Fruit fly (Drosophila melanogaster): ENCODE data around the gene CG12011.

Gene CG12011

DNA sequence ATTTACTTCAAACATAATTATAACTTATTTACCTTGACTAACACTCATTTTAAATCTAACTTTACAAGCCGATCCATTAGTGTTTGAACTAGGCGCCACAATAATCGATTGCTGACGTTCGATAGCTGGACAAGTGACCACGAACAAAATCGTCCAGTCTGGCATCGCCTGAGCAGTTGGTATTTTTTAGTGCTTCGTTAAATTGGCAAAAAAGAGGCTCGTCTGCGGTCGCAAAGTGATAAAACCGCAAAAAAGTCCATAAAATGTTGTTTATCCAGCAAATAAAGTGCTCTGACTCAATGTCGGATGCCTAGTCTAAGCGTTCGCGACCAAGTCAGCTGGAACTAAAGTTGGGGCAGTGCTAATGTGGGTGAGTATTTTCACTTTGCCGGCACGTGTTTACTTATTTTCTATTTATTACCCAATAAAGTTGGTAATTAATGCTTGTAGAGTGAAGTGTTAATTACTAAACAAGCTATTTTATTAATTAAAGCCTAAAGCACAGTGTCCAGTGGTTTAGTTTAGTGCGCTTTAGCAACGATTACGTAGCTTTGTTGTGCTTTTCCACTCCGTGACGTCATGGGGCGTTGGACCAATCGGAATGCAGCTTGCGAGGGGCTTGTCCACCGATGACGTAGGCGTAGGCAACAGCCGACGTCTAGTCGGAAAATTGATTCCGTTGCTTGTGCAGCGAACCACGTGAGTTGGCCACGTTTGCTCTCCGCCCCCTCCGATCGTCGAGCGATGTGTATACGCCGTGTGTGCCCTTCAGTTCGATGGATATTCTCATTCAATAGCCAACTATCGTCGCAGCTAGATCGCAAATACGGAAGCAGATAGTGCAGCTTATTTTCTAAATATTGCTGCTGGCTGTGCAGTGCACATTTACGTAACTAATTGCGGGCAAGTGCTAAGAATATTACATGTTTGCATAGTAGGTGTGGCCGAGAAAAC lies 44.2 kb downstream of the CG12011 start, which contains the start of gene Gk2 (continued):
- TF ChIP-seq CG18011 (GFP tag; optimal IDR thresholded peaks at IDR 0.05) (no peak), shn (GFP tag; optimal IDR thresholded peaks at IDR 0.05) (no peak), pzg (GFP tag; optimal IDR thresholded peaks at IDR 0.05) (peak; percentile 86), Hr39 (optimal IDR thresholded peaks at IDR 0.05) (no peak), CG9437 (GFP tag; optimal IDR thresholded peaks at IDR 0.05) (peak; percentile 35), ewg (GFP tag; optimal IDR thresholded peaks at IDR 0.05) (no peak), CG17359 (tag; optimal IDR thresholded peaks at IDR 0.05) (no peak), ase (GFP tag; IDR thresholded peaks at IDR 0.05) (no peak), CG18599 (GFP tag; optimal IDR thresholded peaks at IDR 0.05) (no peak), CG11696 (GFP tag; IDR thresholded peaks at IDR 0.05) (no peak), Rfx (GFP tag; IDR thresholded peaks at IDR 0.05) (peak; percentile 32; the same call in 1 of the 2 replicates), HLH54F (GFP tag; optimal IDR thresholded peaks at IDR 0.05) (no peak), CG17361 (GFP tag; IDR thresholded peaks at IDR 0.05) (peak; percentile 27; the same call in 1 of the 3 replicates), Scr (GFP tag; IDR thresholded peaks at IDR 0.05; ENCODE audit: partially characterized antibody) (peak; percentile 48), stwl (tag; optimal IDR thresholded peaks at IDR 0.05) (peak; percentile 48), da (GFP tag; optimal IDR thresholded peaks at IDR 0.05) (no peak), fru (optimal IDR thresholded peaks at IDR 0.05) (no peak), ci (GFP tag; IDR thresholded peaks at IDR 0.05) (peak; percentile 48), CG5180 (GFP tag; optimal IDR thresholded peaks at IDR 0.05) (peak; percentile 6), Myb (GFP tag; optimal IDR thresholded peaks at IDR 0.05) (peak; percentile 58), CG15601 (tag; optimal IDR thresholded peaks at IDR 0.05) (no peak), CG15514 (GFP tag; optimal IDR thresholded peaks at IDR 0.05) (peak; percentile 35), tna (GFP tag; IDR thresholded peaks at IDR 0.05; ENCODE audit: partially characterized antibody) (peak; percentile 50; the same call in 1 of the 2 replicates), CG3163 (GFP tag; optimal IDR thresholded peaks at IDR 0.05) (no peak), ab (GFP tag; optimal IDR thresholded peaks at IDR 0.05) (no peak), Xrp1 (GFP tag; IDR thresholded peaks at IDR 0.05) (0 out of 2 replicates have a peak, but pooled peaks have one; percentile 8), CG11723 (GFP tag; optimal IDR thresholded peaks at IDR 0.05) (no peak), Adf1 (GFP tag; IDR thresholded peaks at IDR 0.05) (no peak), al (GFP tag; IDR thresholded peaks at IDR 0.05) (no peak), trem (tag; optimal IDR thresholded peaks at IDR 0.05) (peak; percentile 59), vvl (GFP tag; IDR thresholded peaks at IDR 0.05) (0 out of 2 replicates have a peak, but pooled peaks have one; percentile 28), Doc2 (GFP tag; IDR thresholded peaks at IDR 0.05) (no peak), CG6765 (GFP tag; optimal IDR thresholded peaks at IDR 0.05) (no peak), CG2712 (tag; optimal IDR thresholded peaks at IDR 0.05) (peak; percentile 2), Deaf1 (tag; optimal IDR thresholded peaks at IDR 0.05) (peak; percentile 47), CG12104 (GFP tag; optimal IDR thresholded peaks at IDR 0.05) (no peak), C15 (GFP tag; IDR thresholded peaks at IDR 0.05) (no peak), amos (GFP tag; IDR thresholded peaks at IDR 0.05; ENCODE audit: partially characterized antibody) (peak; percentile 57; the same call in 1 of the 2 replicates), cwo (GFP tag; optimal IDR thresholded peaks at IDR 0.05) (peak; percentile 80), fu2 (GFP tag; optimal IDR thresholded peaks at IDR 0.05) (no peak), gt (GFP tag; IDR thresholded peaks at IDR 0.05) (no peak), CG4617 (GFP tag; optimal IDR thresholded peaks at IDR 0.05; ENCODE audit: borderline replicate concordance) (peak; percentile 21), CG6272 (GFP tag; IDR thresholded peaks at IDR 0.05) (no peak), Ets97D (GFP tag; optimal IDR thresholded peaks at IDR 0.05) (peak; percentile 55), yki (optimal IDR thresholded peaks at IDR 0.05) (no peak), abd-A (tag; optimal IDR thresholded peaks at IDR 0.05) (peak; percentile 17), Ssrp (tag; optimal IDR thresholded peaks at IDR 0.05) (no peak), sima (GFP tag; optimal IDR thresholded peaks at IDR 0.05) (no peak), CG11093 (GFP tag; IDR thresholded peaks at IDR 0.05) (no peak)
